Fruit fly (Drosophila melanogaster): ENCODE data around the gene CG1090.
A peak's percentile ranks its signal among the peaks of the same experiment; 100 is the strongest.

CG1090 gene

DNA sequence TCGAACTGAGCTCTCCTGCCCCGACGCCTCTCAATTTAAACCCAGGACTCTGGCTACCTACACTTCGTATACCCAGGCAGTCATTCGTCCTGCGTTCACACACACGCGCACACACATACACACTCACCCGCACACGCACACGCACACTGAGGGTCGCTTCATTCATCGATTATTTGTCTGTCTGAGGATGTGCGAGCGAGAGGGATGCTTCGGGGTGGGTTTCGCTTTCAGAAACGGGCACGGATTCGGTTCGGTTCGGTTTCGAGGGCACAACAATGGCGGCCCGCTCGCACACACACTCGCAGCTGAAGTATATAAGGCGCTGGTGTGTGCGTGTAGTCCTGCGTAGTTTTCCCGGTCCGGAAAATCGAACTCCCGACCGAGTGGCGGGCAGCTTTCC is 13.0 kb upstream of the CG1090 start, which contains the start of gene hkb (continued):
- TF ChIP-seq al (GFP tag; IDR thresholded peaks at IDR 0.05) (no peak), CHES-1-like (GFP tag; optimal IDR thresholded peaks at IDR 0.05) (no peak), CG8765 (GFP tag; IDR thresholded peaks at IDR 0.05) (no peak), tap (tag; optimal IDR thresholded peaks at IDR 0.05) (no peak), yki (optimal IDR thresholded peaks at IDR 0.05) (no peak), CG1647 (GFP tag; optimal IDR thresholded peaks at IDR 0.05) (no peak), D (optimal IDR thresholded peaks at IDR 0.05) (peak; percentile 66), D (GFP tag; optimal IDR thresholded peaks at IDR 0.05) (no peak), CG31365 (tag; optimal IDR thresholded peaks at IDR 0.05) (no peak), Nf-YC (tag; optimal IDR thresholded peaks at IDR 0.05) (peak; percentile 94), seq (GFP tag; IDR thresholded peaks at IDR 0.05) (peak; percentile 93), Oaz (GFP tag; IDR thresholded peaks at IDR 0.05) (no peak), CG17612 (GFP tag; IDR thresholded peaks at IDR 0.05) (no peak), aop (GFP tag; IDR thresholded peaks at IDR 0.05) (no peak), peb (GFP tag; IDR thresholded peaks at IDR 0.05) (no peak), CG8478 (optimal IDR thresholded peaks at IDR 0.05) (peak; percentile 24), tll (GFP tag; optimal IDR thresholded peaks at IDR 0.05) (peak in 1 of 2 experiments; percentile 71), pros (GFP tag; optimal IDR thresholded peaks at IDR 0.05) (peak; percentile 41), CG2712 (tag; optimal IDR thresholded peaks at IDR 0.05) (no peak), Hr39 (optimal IDR thresholded peaks at IDR 0.05) (peak; percentile 83), Taf1 (GFP tag; IDR thresholded peaks at IDR 0.05) (no peak), H2.0 (GFP tag; IDR thresholded peaks at IDR 0.05) (no peak), tio (GFP tag; optimal IDR thresholded peaks at IDR 0.05) (no peak), CG10654 (GFP tag; optimal IDR thresholded peaks at IDR 0.05) (no peak), CG6254 (GFP tag; optimal IDR thresholded peaks at IDR 0.05) (no peak), cad (GFP tag; optimal IDR thresholded peaks at IDR 0.05) (peak; percentile 15), mam (GFP tag; optimal IDR thresholded peaks at IDR 0.05) (no peak), h (optimal IDR thresholded peaks at IDR 0.05) (no peak), CG10565 (GFP tag; optimal IDR thresholded peaks at IDR 0.05) (no peak), br (optimal IDR thresholded peaks at IDR 0.05) (no peak), ac (GFP tag; optimal IDR thresholded peaks at IDR 0.05) (no peak), Asciz (GFP tag; optimal IDR thresholded peaks at IDR 0.05) (no peak), CG7987 (GFP tag; optimal IDR thresholded peaks at IDR 0.05) (no peak), sc (optimal IDR thresholded peaks at IDR 0.05) (no peak), sc (GFP tag; optimal IDR thresholded peaks at IDR 0.05) (no peak), CG17568 (GFP tag; optimal IDR thresholded peaks at IDR 0.05) (no peak), CG16813 (GFP tag; IDR thresholded peaks at IDR 0.05; ENCODE audit: partially characterized antibody) (no peak), mld (GFP tag; IDR thresholded peaks at IDR 0.05; ENCODE audit: partially characterized antibody) (no peak), gt (GFP tag; IDR thresholded peaks at IDR 0.05) (no peak), CG4854 (GFP tag; optimal IDR thresholded peaks at IDR 0.05) (no peak), CG17829 (tag; optimal IDR thresholded peaks at IDR 0.05) (peak; percentile 5), B-H2 (GFP tag; optimal IDR thresholded peaks at IDR 0.05) (no peak), CG31224 (GFP tag; IDR thresholded peaks at IDR 0.05) (no peak), MTF-1 (GFP tag; optimal IDR thresholded peaks at IDR 0.05; ENCODE audit: borderline replicate concordance) (no peak), Abd-B (GFP tag; optimal IDR thresholded peaks at IDR 0.05) (no peak), fu2 (GFP tag; optimal IDR thresholded peaks at IDR 0.05) (no peak), pum (GFP tag; optimal IDR thresholded peaks at IDR 0.05) (no peak), Dek (tag; optimal IDR thresholded peaks at IDR 0.05) (no peak), CG1832 (GFP tag; optimal IDR thresholded peaks at IDR 0.05) (peak; percentile 81), Gsc (GFP tag; IDR thresholded peaks at IDR 0.05) (no peak), ERR (GFP tag; optimal IDR thresholded peaks at IDR 0.05) (no peak), Lpt (GFP tag; optimal IDR thresholded peaks at IDR 0.05) (no peak), fd102C (GFP tag; optimal IDR thresholded peaks at IDR 0.05) (no peak), MBD-R2 (GFP tag; IDR thresholded peaks at IDR 0.05) (no peak), CG3838 (GFP tag; optimal IDR thresholded peaks at IDR 0.05) (no peak)

All from whole organism, embryonic.